Worm (Caenorhabditis elegans): ENCODE measurements around the gene C37E2.10.

- TF ChIP-seq snpc-4 (tag; optimal IDR thresholded peaks at IDR 0.05): no peak
- no peak for TF ChIP-seq tbx-2 (tag; optimal IDR thresholded peaks at IDR 0.05)
- no peak for TF ChIP-seq nhr-12 (tag; optimal IDR thresholded peaks at IDR 0.05)
- TF ChIP-seq pag-3 (tag; optimal IDR thresholded peaks at IDR 0.05; ENCODE audit: borderline replicate concordance, insufficient read depth): no peak
- no peak for TF ChIP-seq lin-39 (tag; optimal IDR thresholded peaks at IDR 0.05)
- TF ChIP-seq C16A3.4 (tag; optimal IDR thresholded peaks at IDR 0.05): no peak
- no peak for TF ChIP-seq lin-15B (tag; optimal IDR thresholded peaks at IDR 0.05)
- TF ChIP-seq skn-1 (tag; optimal IDR thresholded peaks at IDR 0.05): no peak
- TF ChIP-seq sptf-1 (tag; optimal IDR thresholded peaks at IDR 0.05): no peak
- no peak for TF ChIP-seq tlp-1 (tag; optimal IDR thresholded peaks at IDR 0.05)
- no peak for TF ChIP-seq aly-2 (tag; optimal IDR thresholded peaks at IDR 0.05)
Observed at ce11 chrX:14147400-14147799, 31.4 kb upstream of the C37E2.10 start, which contains the start of gene akt-2.

Measured in whole organism, L1 larva.